Worm (Caenorhabditis elegans): Measurements from ENCODE around the gene hsp-110.

hsp-110 gene

DNA sequence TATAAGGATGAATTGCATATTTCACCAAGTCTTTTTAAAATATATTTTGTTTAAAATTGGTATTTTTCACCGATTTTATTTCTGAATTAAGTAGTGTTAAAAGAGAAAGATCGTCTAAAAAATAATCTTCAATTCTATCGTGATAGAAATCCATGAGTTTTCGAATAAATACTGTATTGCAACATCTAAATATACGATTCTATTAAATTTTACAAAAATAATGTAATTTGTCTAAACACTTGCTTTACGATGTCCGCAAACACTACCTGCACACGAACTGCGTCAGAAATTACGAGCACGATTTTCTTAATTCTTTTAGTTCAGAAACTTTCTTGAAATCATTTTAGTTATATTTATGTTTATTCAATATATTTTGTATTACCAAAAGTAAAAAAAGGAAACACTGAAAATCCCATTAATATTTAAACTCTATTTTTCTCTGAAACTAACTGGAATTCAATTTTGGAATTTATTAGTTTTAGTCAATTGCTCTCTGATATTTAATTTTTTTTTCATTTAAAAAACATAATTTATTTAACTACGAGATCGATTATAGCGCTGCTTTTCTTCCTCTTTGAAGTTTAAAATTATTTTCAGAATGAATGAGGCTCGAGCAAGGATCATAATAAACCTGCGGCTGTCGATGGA, 2.6 kb upstream of the hsp-110 start, which contains the start of gene mrpl-32:
mrpl-32 (plus strand) TSS at position 598 of the 648 bp plus-strand sequence.
- no peak for TF ChIP-seq hlh-30 (tag; optimal IDR thresholded peaks at IDR 0.05; ENCODE audit: insufficient read depth)
- no peak for TF ChIP-seq unc-55 (GFP tag; optimal IDR thresholded peaks at IDR 0.05)
- TF ChIP-seq C38D4.7 (GFP tag; optimal IDR thresholded peaks at IDR 0.05), result no peak
- no peak for TF ChIP-seq K09A11.1 (tag; optimal IDR thresholded peaks at IDR 0.05; ENCODE audit: insufficient read depth)
- TF ChIP-seq pag-3 (tag; optimal IDR thresholded peaks at IDR 0.05; ENCODE audit: borderline replicate concordance), result no peak
- no peak for TF ChIP-seq hlh-8 (tag; optimal IDR thresholded peaks at IDR 0.05)
- no peak for TF ChIP-seq hlh-15 (tag; optimal IDR thresholded peaks at IDR 0.05)
- TF ChIP-seq dve-1 (tag; optimal IDR thresholded peaks at IDR 0.05), result no peak
- TF ChIP-seq ceh-9 (tag; optimal IDR thresholded peaks at IDR 0.05), result no peak
- no peak for TF ChIP-seq nhr-232 (tag; optimal IDR thresholded peaks at IDR 0.05)
- no peak for TF ChIP-seq C08G9.2 (tag; optimal IDR thresholded peaks at IDR 0.05)
- TF ChIP-seq elt-2 (tag; optimal IDR thresholded peaks at IDR 0.05), result no peak

DNA sequence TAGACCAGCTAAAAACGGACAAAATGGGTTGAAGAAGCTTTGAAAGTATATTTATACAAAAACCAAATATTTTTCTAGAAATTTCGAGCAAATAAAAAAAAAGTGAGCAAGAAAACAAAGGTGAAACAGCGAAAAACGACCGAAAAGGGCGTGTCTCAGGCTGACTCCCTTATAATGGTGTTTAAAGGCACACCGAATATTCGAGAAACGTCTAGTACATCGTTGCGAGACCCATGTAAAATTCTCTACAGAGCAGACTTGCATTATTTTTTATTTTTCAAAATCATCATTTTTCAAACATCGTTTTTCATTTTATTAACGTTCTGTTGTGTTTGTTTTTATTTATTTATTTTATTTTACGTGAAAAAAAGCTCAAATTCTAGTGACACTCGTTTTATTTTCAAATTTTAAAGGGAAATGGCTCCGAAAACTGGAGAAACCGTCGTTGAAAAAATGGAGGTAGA, 263 bp upstream of the hsp-110 start, which contains the start of gene rpn-3:
rpn-3 (plus strand) TSS at position 414 of the 464 bp plus-strand sequence.
- TF ChIP-seq ceh-48 (tag; optimal IDR thresholded peaks at IDR 0.05) (peak; percentile 8), npax-4 (tag; optimal IDR thresholded peaks at IDR 0.05) (no peak), ama-1 (optimal IDR thresholded peaks at IDR 0.05) (no peak), ets-4 (tag; optimal IDR thresholded peaks at IDR 0.05) (peak; percentile 67), syd-9 (tag; optimal IDR thresholded peaks at IDR 0.05) (peak; percentile 47), sox-4 (tag; optimal IDR thresholded peaks at IDR 0.05) (peak; percentile 28), sox-2 (GFP tag; IDR thresholded peaks at IDR 0.05) (no peak; the same call in 1 of the 2 replicates), Y22D7AL.16 (tag; optimal IDR thresholded peaks at IDR 0.05) (no peak), fkh-6 (tag; optimal IDR thresholded peaks at IDR 0.05) (no peak), sdc-2 (tag; optimal IDR thresholded peaks at IDR 0.05) (peak; percentile 3), pha-4 (tag; optimal IDR thresholded peaks at IDR 0.05) (no peak), ceh-6 (GFP tag; optimal IDR thresholded peaks at IDR 0.05) (peak; percentile 16), ceh-2 (tag; optimal IDR thresholded peaks at IDR 0.05) (peak; percentile 55), fax-1 (tag; optimal IDR thresholded peaks at IDR 0.05) (no peak), K09A11.1 (tag; optimal IDR thresholded peaks at IDR 0.05; ENCODE audit: insufficient read depth) (peak; percentile 68), ceh-24 (tag; optimal IDR thresholded peaks at IDR 0.05) (no peak), elt-2 (tag; optimal IDR thresholded peaks at IDR 0.05) (peak; percentile 34), ceh-45 (GFP tag; IDR thresholded peaks at IDR 0.05) (no peak), nhr-11 (tag; optimal IDR thresholded peaks at IDR 0.05) (peak; percentile 68), hlh-8 (tag; optimal IDR thresholded peaks at IDR 0.05) (peak; percentile 8), rnt-1 (tag; optimal IDR thresholded peaks at IDR 0.05) (peak; percentile 73), ceh-19 (GFP tag; optimal IDR thresholded peaks at IDR 0.05) (peak; percentile 44), unc-86 (tag; optimal IDR thresholded peaks at IDR 0.05) (peak; percentile 66), hlh-15 (tag; optimal IDR thresholded peaks at IDR 0.05) (no peak), tbx-2 (tag; optimal IDR thresholded peaks at IDR 0.05) (peak; percentile 84), ceh-31 (tag; optimal IDR thresholded peaks at IDR 0.05) (peak; percentile 88), pat-9 (tag; optimal IDR thresholded peaks at IDR 0.05) (no peak), hlh-13 (GFP tag; optimal IDR thresholded peaks at IDR 0.05) (no peak), pqm-1 (tag; optimal IDR thresholded peaks at IDR 0.05) (peak; percentile 7), nfya-1 (tag; optimal IDR thresholded peaks at IDR 0.05) (peak; percentile 94), tbx-7 (tag; optimal IDR thresholded peaks at IDR 0.05) (no peak), ceh-14 (tag; optimal IDR thresholded peaks at IDR 0.05) (peak; percentile 27), unc-55 (GFP tag; optimal IDR thresholded peaks at IDR 0.05) (peak; percentile 94), madf-2 (tag; optimal IDR thresholded peaks at IDR 0.05) (no peak), C08G9.2 (tag; optimal IDR thresholded peaks at IDR 0.05) (no peak), ref-2 (tag; optimal IDR thresholded peaks at IDR 0.05) (peak; percentile 55), pax-1 (tag; optimal IDR thresholded peaks at IDR 0.05) (peak; percentile 97), ceh-9 (tag; optimal IDR thresholded peaks at IDR 0.05) (no peak), ceh-30 (tag; optimal IDR thresholded peaks at IDR 0.05) (peak; percentile 88), F13H6.1 (tag; optimal IDR thresholded peaks at IDR 0.05) (peak; percentile 22), nhr-232 (tag; optimal IDR thresholded peaks at IDR 0.05) (no peak), dve-1 (tag; optimal IDR thresholded peaks at IDR 0.05) (peak; percentile 72), hlh-30 (tag; optimal IDR thresholded peaks at IDR 0.05; ENCODE audit: insufficient read depth) (peak; percentile 46), ztf-16 (tag; optimal IDR thresholded peaks at IDR 0.05) (no peak), zip-5 (tag; optimal IDR thresholded peaks at IDR 0.05) (no peak), che-1 (tag; optimal IDR thresholded peaks at IDR 0.05) (no peak)
